Fruit fly (Drosophila melanogaster) S2 (cell line): Measurements from ENCODE around the gene sle.

Source experiments
- CG8478 ChIP-seq: fragments of >200 bp; optimal IDR thresholded peaks from 2 replicates; lab custom pipeline; 2018
- CTCF ChIP-seq, 2 experiments: fragments of >200 bp; optimal IDR thresholded peaks; 2 replicates each; lab custom pipeline; 2018

DNA sequence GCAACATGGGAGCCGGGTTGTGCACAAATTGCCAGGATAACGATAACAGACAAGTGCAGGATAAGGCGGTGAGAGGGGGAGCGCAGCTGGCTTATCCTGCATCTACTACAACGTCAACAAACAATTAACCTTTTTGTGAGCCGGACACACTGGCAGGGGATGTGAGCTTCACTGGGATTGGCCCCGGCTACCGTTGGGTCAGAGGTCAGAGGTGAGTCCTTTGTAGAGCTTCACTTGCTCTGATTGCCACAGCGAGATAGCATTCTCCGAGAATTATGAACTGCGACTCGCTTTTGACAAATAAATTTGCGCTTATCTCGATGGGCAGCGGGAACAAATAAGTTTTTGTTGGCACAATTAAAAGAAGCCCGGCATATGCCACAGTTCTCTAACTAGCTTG lies 36.9 kb downstream of the sle start:
- TF ChIP-seq CG8478 (lab: Kevin White, UChicago) (no peak), CTCF (optimal IDR thresholded peaks at IDR 0.05; lab: Kevin White, UChicago) (no peak)
